Fruit fly (Drosophila melanogaster) Kc167 (cell line): ENCODE results near the gene Cad74A.

Source experiments
- Myc ChIP-seq: fragments of >200 bp; optimal IDR thresholded peaks from 2 replicates; lab custom pipeline; 2017; ENCODE audit warnings: missing external identifiers
- insv ChIP-seq: fragments of >200 bp; optimal IDR thresholded peaks from 3 replicates; lab custom pipeline; 2018; ENCODE audit warnings: missing external identifiers
- psq ChIP-seq: fragments of >200 bp; optimal IDR thresholded peaks from 2 replicates; lab custom pipeline; 2017; ENCODE audit warnings: missing external identifiers

DNA sequence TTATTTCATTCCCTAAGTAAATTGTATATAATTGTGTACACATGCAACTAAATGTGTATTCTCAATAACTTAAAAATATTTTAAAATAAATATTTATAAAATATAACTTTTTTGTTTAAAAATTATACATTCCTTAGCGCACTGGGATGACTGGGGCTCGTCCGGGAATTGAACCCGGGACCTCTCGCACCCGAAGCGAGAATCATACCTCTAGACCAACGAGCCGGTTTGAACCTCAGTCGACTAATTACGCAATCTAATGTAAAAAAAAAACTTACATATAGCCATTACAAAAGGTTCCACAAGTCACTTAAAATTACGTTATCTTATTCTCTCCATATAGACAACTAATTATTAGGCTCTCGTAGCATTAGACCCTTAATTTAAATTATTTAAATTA, 39.6 kb downstream of the Cad74A start:
- TF ChIP-seq insv (no peak), psq (lab: Kevin White, UChicago) (no peak), Myc (lab: Kevin White, UChicago) (no peak)
